Fruit fly (Drosophila melanogaster) whole organism, adult: Measurements from ENCODE around the gene Mic26-27.
A peak's percentile ranks its signal among the peaks of the same experiment; 100 is the strongest.

Experiments
- CG11617 ChIP-seq: fragments of 200-800 bp; sonication (Bioruptor generic); optimal IDR thresholded peaks from 2 replicates; lab custom pipeline; 2017; ENCODE audit warnings: mild to moderate bottlenecking, missing biosample characterization, missing genetic modification reagents, missing genetic modification characterization
- CG12768 ChIP-seq: fragments of 200-800 bp; sonication (Bioruptor generic); optimal IDR thresholded peaks from 2 replicates; lab custom pipeline; 2017; ENCODE audit warnings: missing biosample characterization, missing genetic modification characterization, mild to moderate bottlenecking, moderate library complexity, missing genetic modification reagents
- CG14711 ChIP-seq: fragments of 200-800 bp; sonication (Bioruptor generic); optimal IDR thresholded peaks from 2 replicates; lab custom pipeline; 2018; ENCODE audit warnings: missing biosample characterization, mild to moderate bottlenecking, missing genetic modification characterization, moderate library complexity
- CG1620 ChIP-seq: fragments of 200-800 bp; sonication (Bioruptor generic); optimal IDR thresholded peaks from 2 replicates; lab custom pipeline; 2016; ENCODE audit warnings: missing biosample characterization, missing genetic modification characterization
- CG33017 ChIP-seq: fragments of 200-800 bp; sonication (Bioruptor generic); optimal IDR thresholded peaks from 2 replicates; lab custom pipeline; 2018; ENCODE audit warnings: missing biosample characterization, mild to moderate bottlenecking, missing genetic modification characterization, moderate library complexity
- CG5204 ChIP-seq: fragments of 200-800 bp; sonication (Bioruptor generic); optimal IDR thresholded peaks from 2 replicates; lab custom pipeline; 2016; ENCODE audit warnings: missing biosample characterization, missing genetic modification characterization
- CG7045 ChIP-seq: fragments of 200-800 bp; sonication (Bioruptor generic); optimal IDR thresholded peaks from 2 replicates; lab custom pipeline; 2017; ENCODE audit warnings: missing biosample characterization, mild to moderate bottlenecking, missing genetic modification characterization
- CG7101 ChIP-seq: fragments of 200-800 bp; sonication (Bioruptor generic); optimal IDR thresholded peaks from 2 replicates; lab custom pipeline; 2018; ENCODE audit warnings: missing biosample characterization, mild to moderate bottlenecking, missing genetic modification characterization, moderate library complexity
- Clk ChIP-seq: fragments of 200-800 bp; sonication (Bioruptor generic); optimal IDR thresholded peaks from 2 replicates; lab custom pipeline; 2017; ENCODE audit warnings: missing biosample characterization, missing genetic modification characterization
- Crg-1 ChIP-seq: fragments of 200-800 bp; sonication (Bioruptor generic); optimal IDR thresholded peaks from 2 replicates; lab custom pipeline; 2016; ENCODE audit warnings: missing biosample characterization, missing genetic modification characterization
- Hr96 ChIP-seq: fragments of 200-800 bp; sonication (Bioruptor generic); optimal IDR thresholded peaks from 2 replicates; lab custom pipeline; 2016; ENCODE audit warnings: missing biosample characterization, missing genetic modification characterization
- Mnt ChIP-seq: fragments of 200-800 bp; sonication (Bioruptor generic); optimal IDR thresholded peaks from 2 replicates; lab custom pipeline; 2016; ENCODE audit warnings: missing biosample characterization, mild to moderate bottlenecking, missing genetic modification characterization
- bab1 ChIP-seq: fragments of 200-800 bp; sonication (Bioruptor generic); optimal IDR thresholded peaks from 3 replicates; lab custom pipeline; 2019; ENCODE audit warnings: missing biosample characterization, mild to moderate bottlenecking, missing genetic modification characterization, moderate library complexity
- cic ChIP-seq: fragments of 200-800 bp; sonication (Bioruptor generic); optimal IDR thresholded peaks from 2 replicates; lab custom pipeline; 2017; ENCODE audit warnings: missing biosample characterization, mild to moderate bottlenecking, missing genetic modification characterization, moderate library complexity
- cnc ChIP-seq, 2 experiments: fragments of >200 bp; optimal IDR thresholded peaks; 2 replicates each; lab custom pipeline; 2017
- kay ChIP-seq: fragments of 200-800 bp; sonication (Bioruptor generic); peaks from one replicate; lab custom pipeline; 2016; ENCODE audit warnings: missing biosample characterization, missing genetic modification characterization, borderline replicate concordance
- ovo ChIP-seq: fragments of 200-800 bp; sonication (Bioruptor generic); optimal IDR thresholded peaks from 2 replicates; lab custom pipeline; 2016; ENCODE audit warnings: missing biosample characterization, missing genetic modification characterization
- pad ChIP-seq: fragments of 200-800 bp; sonication (Bioruptor generic); optimal IDR thresholded peaks from 3 replicates; lab custom pipeline; 2017; ENCODE audit warnings: missing biosample characterization, missing genetic modification characterization, mild to moderate bottlenecking, moderate library complexity, missing genetic modification reagents
- tj ChIP-seq: fragments of 200-800 bp; sonication (Bioruptor generic); optimal IDR thresholded peaks from 3 replicates; lab custom pipeline; 2017; ENCODE audit warnings: missing biosample characterization, mild to moderate bottlenecking, missing genetic modification characterization, moderate library complexity
- toe ChIP-seq: fragments of 200-800 bp; sonication (Bioruptor generic); optimal IDR thresholded peaks from 2 replicates; lab custom pipeline; 2016; ENCODE audit warnings: missing biosample characterization, missing genetic modification characterization

The Mic26-27 gene

dm6 chr3R:16171747-16172146, 25.1 kb upstream of the Mic26-27 start, which contains the start of gene CG8925:
Gene CG8925, plus strand, starts transcription at chr3R:16171991.
- TF ChIP-seq Mnt (GFP tag; lab: Kevin White, UChicago) = no peak
- no peak for TF ChIP-seq toe (GFP tag; lab: Kevin White, UChicago)
- TF ChIP-seq CG33017 = no peak

DNA sequence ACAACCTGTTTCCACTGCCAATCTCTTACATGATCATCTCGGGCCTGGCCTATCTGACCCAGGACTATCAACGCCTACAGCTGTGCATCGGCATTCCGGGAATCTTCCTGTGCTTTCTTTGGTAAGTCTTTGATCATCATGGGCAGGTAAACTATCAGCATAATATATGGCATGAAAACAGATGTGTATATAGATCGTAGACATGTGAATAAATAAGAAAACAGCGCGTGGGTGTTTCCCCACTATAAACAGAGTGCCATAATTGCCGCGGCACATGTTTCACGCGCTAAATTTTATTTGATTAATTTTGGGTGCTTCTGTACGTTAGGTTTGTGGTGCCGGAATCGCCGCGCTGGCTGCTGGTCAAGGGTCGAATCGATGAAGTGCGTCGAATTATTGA, 21.4 kb upstream of the Mic26-27 start:
- TF ChIP-seq tj (GFP tag; lab: Kevin White, UChicago) = no peak
- no peak for TF ChIP-seq ovo (GFP tag; lab: Kevin White, UChicago)
- no peak for TF ChIP-seq CG7101 (tag; lab: Kevin White, UChicago)
- no peak for TF ChIP-seq kay (GFP tag; lab: Kevin White, UChicago)
- TF ChIP-seq CG33017 = no peak
- no peak for TF ChIP-seq CG12768
- no peak for TF ChIP-seq CG5204
- no peak for TF ChIP-seq CG14711 (tag; lab: Kevin White, UChicago)
- no peak for TF ChIP-seq bab1 (GFP tag; lab: Kevin White, UChicago)
- no peak for TF ChIP-seq Clk
- no peak for TF ChIP-seq CG1620 (GFP tag; lab: Kevin White, UChicago)
- no peak for TF ChIP-seq pad (GFP tag; lab: Kevin White, UChicago)
- no peak for TF ChIP-seq Mnt (GFP tag; lab: Kevin White, UChicago)
- TF ChIP-seq CG11617 (GFP tag; lab: Kevin White, UChicago) = no peak
- TF ChIP-seq cic (GFP tag; lab: Kevin White, UChicago) = no peak
- TF ChIP-seq toe (GFP tag; lab: Kevin White, UChicago) = no peak
- no peak for TF ChIP-seq Hr96

DNA sequence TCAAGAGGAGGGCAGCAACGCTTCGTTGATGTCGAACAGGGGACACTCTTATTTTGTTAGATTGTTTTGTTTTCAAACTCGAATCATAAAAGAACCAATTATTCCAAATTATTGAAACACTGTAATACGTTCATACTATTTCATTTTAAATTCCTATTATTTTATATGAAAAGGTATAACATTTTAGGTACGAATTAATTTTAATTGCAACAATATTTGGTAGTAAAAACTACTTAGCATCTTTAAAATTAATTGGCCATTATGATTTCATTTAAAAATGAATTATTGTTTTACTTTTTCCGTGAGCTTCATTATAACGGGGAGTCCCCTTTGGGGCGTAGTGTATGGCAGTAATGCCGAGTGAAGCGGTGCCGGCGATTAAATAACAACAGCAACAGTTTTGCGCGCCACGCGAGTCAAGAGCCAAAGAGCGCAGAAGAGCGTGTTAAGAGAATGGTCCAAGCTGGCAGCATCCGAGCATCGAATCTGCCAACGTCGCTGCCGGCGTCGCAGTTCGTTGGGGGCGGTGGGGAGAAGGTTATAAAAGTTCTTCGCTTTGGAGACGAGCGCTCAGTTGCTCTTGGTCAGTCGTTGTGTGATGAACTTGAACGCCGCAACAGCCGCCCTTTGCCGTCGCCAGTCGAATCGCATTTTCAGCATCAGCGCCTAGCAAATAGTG, 11.0 kb upstream of the Mic26-27 start:
- TF ChIP-seq CG11617 (GFP tag; lab: Kevin White, UChicago) (peak; percentile 7), CG33017 (no peak), pad (GFP tag; lab: Kevin White, UChicago) (no peak), bab1 (GFP tag; lab: Kevin White, UChicago) (no peak), Mnt (GFP tag; lab: Kevin White, UChicago) (peak; percentile 5), CG5204 (peak; percentile 33), toe (GFP tag; lab: Kevin White, UChicago) (no peak), CG7045 (GFP tag; lab: Kevin White, UChicago) (peak; percentile 8), CG12768 (no peak), Hr96 (no peak), Clk (no peak)

dm6 chr3R:16156032-16156431, 9.4 kb upstream of the Mic26-27 start:
- TF ChIP-seq kay (GFP tag; lab: Kevin White, UChicago) (peak; percentile 91), Hr96 (no peak), CG7045 (GFP tag; lab: Kevin White, UChicago) (no peak), ovo (GFP tag; lab: Kevin White, UChicago) (peak; percentile 34)

- TF ChIP-seq CG12768 (no peak), Crg-1 (GFP tag; lab: Kevin White, UChicago) (no peak), cnc (optimal IDR thresholded peaks at IDR 0.05; lab: Kevin White, UChicago) (no peak), tj (GFP tag; lab: Kevin White, UChicago) (no peak), CG33017 (no peak), Clk (no peak), kay (GFP tag; lab: Kevin White, UChicago) (no peak)
Observed at dm6 chr3R:16154682-16155081, 8.0 kb upstream of the Mic26-27 start, which contains the start of gene CG6006. Gene CG6006, plus strand, starts transcription at chr3R:16154982.

dm6 chr3R:16154263-16154662, 7.6 kb upstream of the Mic26-27 start:
- TF ChIP-seq toe (GFP tag; lab: Kevin White, UChicago) = no peak
- no peak for TF ChIP-seq CG7045 (GFP tag; lab: Kevin White, UChicago)
- TF ChIP-seq Hr96 = peak; percentile 43
- no peak for TF ChIP-seq cic (GFP tag; lab: Kevin White, UChicago)
- TF ChIP-seq Crg-1 (GFP tag; lab: Kevin White, UChicago) = peak; percentile 4
- peak; percentile 41 for TF ChIP-seq CG1620 (GFP tag; lab: Kevin White, UChicago)
- peak; percentile 2 for TF ChIP-seq ovo (GFP tag; lab: Kevin White, UChicago)
- peak; percentile 8 for TF ChIP-seq tj (GFP tag; lab: Kevin White, UChicago)
- no peak for TF ChIP-seq CG5204
- TF ChIP-seq CG33017 = peak; percentile 34
- no peak for TF ChIP-seq cnc (optimal IDR thresholded peaks at IDR 0.05; lab: Kevin White, UChicago)
- TF ChIP-seq CG7101 (tag; lab: Kevin White, UChicago) = no peak
- no peak for TF ChIP-seq Mnt (GFP tag; lab: Kevin White, UChicago)

DNA sequence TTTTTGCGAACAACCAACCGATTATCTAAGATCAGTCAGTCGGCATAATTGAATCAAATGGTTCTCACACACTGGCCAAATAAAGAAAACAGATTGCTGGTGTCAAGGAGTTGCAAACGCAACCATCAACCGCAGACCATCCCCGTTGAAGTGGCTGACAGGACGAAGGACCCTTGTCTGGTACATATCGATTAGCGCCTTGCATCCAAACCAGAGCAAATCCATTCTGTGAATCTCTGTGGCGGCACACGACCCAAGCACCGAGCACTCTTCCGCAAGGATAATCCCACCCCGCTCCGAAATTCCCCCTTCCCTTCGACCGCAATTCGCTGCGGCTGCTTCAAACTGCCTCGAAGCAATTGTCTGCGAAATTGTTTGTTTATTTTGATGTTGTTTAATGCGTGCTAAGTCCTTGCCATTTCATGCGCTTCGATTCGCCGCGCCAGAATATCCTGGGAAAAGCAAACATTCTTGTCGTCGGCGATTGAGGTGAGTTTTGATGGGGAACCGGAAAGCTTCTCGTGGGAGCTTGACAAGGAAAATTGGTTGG, 6.8 kb upstream of the Mic26-27 start:
- no peak for TF ChIP-seq CG1620 (GFP tag; lab: Kevin White, UChicago)
- no peak for TF ChIP-seq pad (GFP tag; lab: Kevin White, UChicago)
- TF ChIP-seq Crg-1 (GFP tag; lab: Kevin White, UChicago) = no peak
- no peak for TF ChIP-seq Hr96
- no peak for TF ChIP-seq toe (GFP tag; lab: Kevin White, UChicago)
- no peak for TF ChIP-seq Mnt (GFP tag; lab: Kevin White, UChicago)
- TF ChIP-seq bab1 (GFP tag; lab: Kevin White, UChicago) = no peak
- TF ChIP-seq CG12768 = no peak
- TF ChIP-seq kay (GFP tag; lab: Kevin White, UChicago) = no peak
- TF ChIP-seq CG11617 (GFP tag; lab: Kevin White, UChicago) = no peak
- TF ChIP-seq CG7045 (GFP tag; lab: Kevin White, UChicago) = no peak
- no peak for TF ChIP-seq cnc (optimal IDR thresholded peaks at IDR 0.05; lab: Kevin White, UChicago)
- TF ChIP-seq ovo (GFP tag; lab: Kevin White, UChicago) = no peak
